Fruit fly (Drosophila melanogaster) whole organism, wandering third instar larva: ENCODE data around the gene CG14383.

Experiments
- Abd-B ChIP-seq: fragments of >200 bp; optimal IDR thresholded peaks from 2 replicates; lab custom pipeline; 2017; ENCODE audit warnings: missing biosample characterization, missing genetic modification characterization
- CG32264 ChIP-seq: fragments of 200-800 bp; sonication (Bioruptor generic); optimal IDR thresholded peaks from 2 replicates; lab custom pipeline; 2016; ENCODE audit warnings: missing biosample characterization, missing genetic modification characterization
- CG9705 ChIP-seq: fragments of 200-800 bp; sonication (Bioruptor generic); optimal IDR thresholded peaks from 2 replicates; lab custom pipeline; 2018; ENCODE audit warnings: missing biosample characterization, mild to moderate bottlenecking, missing genetic modification characterization
- CrebA ChIP-seq: fragments of 200-800 bp; sonication (Bioruptor generic); optimal IDR thresholded peaks from 2 replicates; lab custom pipeline; 2016; ENCODE audit warnings: missing biosample characterization, mild to moderate bottlenecking, missing genetic modification characterization, borderline replicate concordance
- Dfd ChIP-seq: fragments of >200 bp; optimal IDR thresholded peaks from 2 replicates; lab custom pipeline; 2017; ENCODE audit warnings: missing biosample characterization, missing genetic modification characterization
- Dif ChIP-seq: fragments of 200-275, 200-300 bp; sonication (Bioruptor generic); optimal IDR thresholded peaks from 2 replicates; lab custom pipeline; 2018; ENCODE audit warnings: missing biosample characterization, missing genetic modification characterization; ENCODE audit not compliant: partially characterized antibody
- GATAd ChIP-seq: sonication (Bioruptor generic); optimal IDR thresholded peaks from 2 replicates; lab custom pipeline; 2016; ENCODE audit warnings: missing biosample characterization, missing genetic modification characterization
- HLH106 ChIP-seq: fragments of 200-800 bp; optimal IDR thresholded peaks from 3 replicates; lab custom pipeline; 2019; ENCODE audit warnings: missing biosample characterization, mild to moderate bottlenecking, missing genetic modification characterization, moderate library complexity
- Hnf4 ChIP-seq: fragments of 200-800 bp; sonication (Bioruptor generic); optimal IDR thresholded peaks from 2 replicates; lab custom pipeline; 2016; ENCODE audit warnings: missing biosample characterization, mild to moderate bottlenecking, missing genetic modification characterization
- Hr78 ChIP-seq: fragments of >200 bp; optimal IDR thresholded peaks from 2 replicates; lab custom pipeline; 2017; ENCODE audit warnings: missing biosample characterization, missing genetic modification characterization
- Hr83 ChIP-seq: fragments of 200-300 bp; sonication (Bioruptor generic); optimal IDR thresholded peaks from 2 replicates; lab custom pipeline; 2016; ENCODE audit warnings: missing biosample characterization, mild to moderate bottlenecking, missing genetic modification characterization, moderate library complexity; ENCODE audit not compliant: poor library complexity, severe bottlenecking
- Jra ChIP-seq: sonication (Bioruptor generic); optimal IDR thresholded peaks from 2 replicates; lab custom pipeline; 2016; ENCODE audit warnings: missing biosample characterization, missing genetic modification characterization
- Mio ChIP-seq: sonication (Bioruptor generic); optimal IDR thresholded peaks from 2 replicates; lab custom pipeline; 2016; ENCODE audit warnings: missing biosample characterization, missing genetic modification characterization
- Myc ChIP-seq: fragments of >200 bp; optimal IDR thresholded peaks from 2 replicates; lab custom pipeline; 2017
- N ChIP-seq: fragments of >200 bp; optimal IDR thresholded peaks from 2 replicates; lab custom pipeline; 2018; ENCODE audit warnings: missing biosample characterization, missing external identifiers, missing genetic modification characterization
- OdsH ChIP-seq: fragments of 200-800 bp; sonication (Bioruptor generic); optimal IDR thresholded peaks from 2 replicates; lab custom pipeline; 2016; ENCODE audit warnings: missing biosample characterization, mild to moderate bottlenecking, missing genetic modification characterization
- Rel ChIP-seq, 2 experiments: fragments of 200-800 bp; sonication (Bioruptor generic) in 1 of 2; optimal IDR thresholded peaks; 2 replicates in 1 of 2; 3 replicates in 1 of 2; lab custom pipeline; 2016 to 2019; ENCODE audit warnings: mild to moderate bottlenecking in 2 of 2, missing biosample characterization in 2 of 2, missing genetic modification characterization in 2 of 2, moderate library complexity in 1 of 2
- Sp1 ChIP-seq: fragments of 200-800 bp; sonication (Bioruptor generic); optimal IDR thresholded peaks from 3 replicates; lab custom pipeline; 2019; ENCODE audit warnings: missing biosample characterization, mild to moderate bottlenecking, missing genetic modification characterization, moderate library complexity
- Vsx2 ChIP-seq: fragments of 200-300, 225-300 bp; sonication (Bioruptor generic); optimal IDR thresholded peaks from 2 replicates; lab custom pipeline; 2018; ENCODE audit warnings: missing biosample characterization, missing genetic modification characterization; ENCODE audit not compliant: partially characterized antibody
- br ChIP-seq: fragments of 200-800 bp; sonication (Bioruptor generic); optimal IDR thresholded peaks from 2 replicates; lab custom pipeline; 2016; ENCODE audit warnings: missing biosample characterization, missing genetic modification characterization
- brk ChIP-seq: fragments of 200-800 bp; sonication (Bioruptor generic); optimal IDR thresholded peaks from 2 replicates; lab custom pipeline; 2016; ENCODE audit warnings: missing biosample characterization, mild to moderate bottlenecking, missing genetic modification characterization
- dl ChIP-seq, 2 experiments: fragments of 175-275, 200-275 bp in 1 of 2; fragments of 200-275 bp in 1 of 2; sonication (Bioruptor generic); optimal IDR thresholded peaks; lab custom pipeline; 2018; ENCODE audit warnings: mild to moderate bottlenecking in 2 of 2, missing biosample characterization in 2 of 2, missing genetic modification characterization in 2 of 2, moderate library complexity in 2 of 2; ENCODE audit not compliant: partially characterized antibody in 2 of 2, insufficient read depth in 1 of 2
- dmrt93B ChIP-seq: fragments of 200-800 bp; sonication (Bioruptor generic); optimal IDR thresholded peaks from 2 replicates; lab custom pipeline; 2018; ENCODE audit warnings: missing biosample characterization, mild to moderate bottlenecking, missing genetic modification characterization
- dsf ChIP-seq: sonication (Bioruptor generic); optimal IDR thresholded peaks from 2 replicates; lab custom pipeline; 2016; ENCODE audit warnings: missing biosample characterization, missing genetic modification characterization, borderline replicate concordance
- ey ChIP-seq: fragments of 200-800 bp; sonication (Bioruptor generic); optimal IDR thresholded peaks from 2 replicates; lab custom pipeline; 2016; ENCODE audit warnings: missing biosample characterization, missing genetic modification characterization
- foxo ChIP-seq, 2 experiments: fragments of 200-800 bp; sonication (Bioruptor generic); optimal IDR thresholded peaks; 2 replicates in 1 of 2; 3 replicates in 1 of 2; lab custom pipeline; 2016 to 2017; ENCODE audit warnings: missing biosample characterization in 2 of 2, missing genetic modification characterization in 2 of 2
- fru ChIP-seq: fragments of 200-800 bp; sonication (Bioruptor generic); optimal IDR thresholded peaks from 3 replicates; lab custom pipeline; 2016; ENCODE audit warnings: missing biosample characterization, mild to moderate bottlenecking, missing genetic modification characterization
- h ChIP-seq: fragments of 200-800 bp; sonication (Bioruptor generic); optimal IDR thresholded peaks from 3 replicates; lab custom pipeline; 2016; ENCODE audit warnings: missing biosample characterization, mild to moderate bottlenecking, missing genetic modification characterization
- jim ChIP-seq: fragments of 175-275, 200-325 bp; sonication (Bioruptor generic); optimal IDR thresholded peaks from 2 replicates; lab custom pipeline; 2016; ENCODE audit warnings: missing biosample characterization, mild to moderate bottlenecking, missing genetic modification characterization
- lola ChIP-seq: fragments of >200 bp; optimal IDR thresholded peaks from 2 replicates; lab custom pipeline; 2017; ENCODE audit warnings: missing biosample characterization, missing genetic modification characterization
- pan ChIP-seq: fragments of >200 bp; optimal IDR thresholded peaks from 2 replicates; lab custom pipeline; 2017
- psq ChIP-seq: fragments of 200-800 bp; sonication (Bioruptor generic); optimal IDR thresholded peaks from 3 replicates; lab custom pipeline; 2017; ENCODE audit warnings: missing biosample characterization, mild to moderate bottlenecking, missing genetic modification characterization, moderate library complexity
- rgr ChIP-seq: fragments of 200-800 bp; sonication (Bioruptor generic); optimal IDR thresholded peaks from 3 replicates; lab custom pipeline; 2016; ENCODE audit warnings: missing biosample characterization, mild to moderate bottlenecking, missing genetic modification characterization
- sage ChIP-seq: fragments of 200-800 bp; sonication (Bioruptor generic); optimal IDR thresholded peaks from 2 replicates; lab custom pipeline; 2016; ENCODE audit warnings: missing biosample characterization, mild to moderate bottlenecking, missing genetic modification characterization
- sv ChIP-seq: fragments of 200-800 bp; sonication (Bioruptor generic); optimal IDR thresholded peaks from 3 replicates; lab custom pipeline; 2016; ENCODE audit warnings: missing biosample characterization, missing genetic modification characterization
- tai ChIP-seq: sonication (Bioruptor generic); optimal IDR thresholded peaks from 2 replicates; lab custom pipeline; 2016; ENCODE audit warnings: missing biosample characterization, missing genetic modification characterization
- usp ChIP-seq: fragments of >200 bp; optimal IDR thresholded peaks from 2 replicates; lab custom pipeline; 2017; ENCODE audit warnings: missing biosample characterization, missing genetic modification characterization
- woc ChIP-seq: sonication (Bioruptor generic); optimal IDR thresholded peaks from 2 replicates; lab custom pipeline; 2016; ENCODE audit warnings: missing biosample characterization, mild to moderate bottlenecking, missing genetic modification characterization

The CG14383 gene

dm6 chr3R:13032323-13032722, 44.0 kb upstream of the CG14383 start, which contains the start of gene ry:
Gene ry (plus strand): TSS chr3R:13032528.
- TF ChIP-seq dsf (GFP tag; lab: Kevin White, UChicago) (no peak), br (GFP tag; lab: Kevin White, UChicago) (no peak), Rel (GFP tag; optimal IDR thresholded peaks at IDR 0.05; lab: Kevin White, UChicago) (no peak), Rel (tag; optimal IDR thresholded peaks at IDR 0.05; lab: Kevin White, UChicago) (peak; percentile 11), Dfd (no peak)

dm6 chr3R:13030257-13031173, 42.2 kb upstream of the CG14383 start, which contains the start of the genes CG46281 and CG46280:
Gene CG46281 (minus strand): TSS chr3R:13030307.
Gene CG46280 (minus strand): TSS chr3R:13030659.
- TF ChIP-seq CrebA (GFP tag; lab: Kevin White, UChicago): no peak
- TF ChIP-seq N: no peak
- no peak for TF ChIP-seq jim (GFP tag; lab: Kevin White, UChicago)
- TF ChIP-seq dmrt93B (GFP tag; lab: Kevin White, UChicago): no peak
- no peak for TF ChIP-seq Sp1 (GFP tag; lab: Kevin White, UChicago)
- peak; percentile 40 for TF ChIP-seq sv (GFP tag; lab: Kevin White, UChicago)
- no peak for TF ChIP-seq Dif (GFP tag; lab: Kevin White, UChicago)
- no peak for TF ChIP-seq pan (lab: Kevin White, UChicago)
- TF ChIP-seq Hnf4 (GFP tag; lab: Kevin White, UChicago): peak; percentile 68
- no peak for TF ChIP-seq Mio (GFP tag; lab: Kevin White, UChicago)
- TF ChIP-seq OdsH (GFP tag; lab: Kevin White, UChicago): peak; percentile 24
- TF ChIP-seq br (GFP tag; lab: Kevin White, UChicago): no peak
- TF ChIP-seq dl (GFP tag; optimal IDR thresholded peaks at IDR 0.05; lab: Kevin White, UChicago; ENCODE audit: insufficient read depth in 1 of 2, partially characterized antibody in 2 of 2): no peak
- TF ChIP-seq Myc (lab: Kevin White, UChicago): peak; percentile 31
- no peak for TF ChIP-seq tai (GFP tag; lab: Kevin White, UChicago)
- no peak for TF ChIP-seq HLH106
- TF ChIP-seq lola: no peak
- TF ChIP-seq Vsx2: no peak
- no peak for TF ChIP-seq h (GFP tag; lab: Kevin White, UChicago)
- TF ChIP-seq fru: no peak
- peak; percentile 74 for TF ChIP-seq Jra (GFP tag; lab: Kevin White, UChicago)
- TF ChIP-seq sage (GFP tag; lab: Kevin White, UChicago): peak; percentile 20
- peak; percentile 42 for TF ChIP-seq dsf (GFP tag; lab: Kevin White, UChicago)
- peak; percentile 40 for TF ChIP-seq psq (GFP tag; lab: Kevin White, UChicago)
- TF ChIP-seq ey: no peak
- no peak for TF ChIP-seq Rel (GFP tag; optimal IDR thresholded peaks at IDR 0.05; lab: Kevin White, UChicago)
- TF ChIP-seq Rel (tag; optimal IDR thresholded peaks at IDR 0.05; lab: Kevin White, UChicago): peak; percentile 32
- no peak for TF ChIP-seq Hr83
- no peak for TF ChIP-seq rgr (GFP tag; lab: Kevin White, UChicago)
- no peak for TF ChIP-seq Hr78 (GFP tag; lab: Kevin White, UChicago)
- TF ChIP-seq GATAd (GFP tag; lab: Kevin White, UChicago): no peak
- peak; percentile 2 for TF ChIP-seq CG32264 (GFP tag; lab: Kevin White, UChicago)
- TF ChIP-seq Dfd: no peak
- TF ChIP-seq Abd-B: no peak
- no peak for TF ChIP-seq usp (GFP tag; lab: Kevin White, UChicago)
- no peak for TF ChIP-seq brk (GFP tag; lab: Kevin White, UChicago)
- no peak for TF ChIP-seq foxo (GFP tag; optimal IDR thresholded peaks at IDR 0.05; lab: Kevin White, UChicago)
- TF ChIP-seq CG9705 (GFP tag; lab: Kevin White, UChicago): no peak
- TF ChIP-seq woc: peak; percentile 37
